Worm (Caenorhabditis elegans): ENCODE data around the gene F47B10.8.

The F47B10.8 gene

DNA sequence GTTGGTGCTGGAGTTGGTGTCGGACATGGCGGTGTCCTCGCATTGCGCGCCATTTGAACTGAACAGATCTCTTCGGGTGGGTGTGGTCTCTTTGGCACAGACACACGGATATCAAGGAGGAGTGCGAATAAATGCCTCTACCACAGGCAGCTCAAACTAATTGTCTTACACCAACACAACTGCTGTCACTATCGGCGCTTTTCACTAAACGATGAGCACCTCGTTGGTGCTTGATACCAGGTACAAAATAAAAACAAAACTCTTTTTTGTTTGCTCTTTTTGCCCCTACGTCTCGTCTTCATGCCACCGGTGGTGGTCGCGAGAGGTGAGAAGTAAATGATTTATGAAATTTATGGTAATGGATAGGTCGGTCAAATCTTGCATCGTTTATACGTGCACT lies at the start of gene F47B10.8:
Gene F47B10.8 (minus strand): TSS at position 101 of the 400 bp plus-strand sequence.
- TF ChIP-seq egl-44 (GFP tag; IDR thresholded peaks at IDR 0.05) (no peak), B0019.2 (GFP tag; conservative IDR thresholded peaks at IDR 0.05) (no peak), mes-4 (tag; optimal IDR thresholded peaks at IDR 0.05) (no peak), chd-7 (tag; optimal IDR thresholded peaks at IDR 0.05) (no peak), nhr-90 (tag; optimal IDR thresholded peaks at IDR 0.05) (no peak), aptf-2 (GFP tag; conservative IDR thresholded peaks at IDR 0.05) (no peak), nfyb-1 (GFP tag; IDR thresholded peaks at IDR 0.05) (no peak)

DNA sequence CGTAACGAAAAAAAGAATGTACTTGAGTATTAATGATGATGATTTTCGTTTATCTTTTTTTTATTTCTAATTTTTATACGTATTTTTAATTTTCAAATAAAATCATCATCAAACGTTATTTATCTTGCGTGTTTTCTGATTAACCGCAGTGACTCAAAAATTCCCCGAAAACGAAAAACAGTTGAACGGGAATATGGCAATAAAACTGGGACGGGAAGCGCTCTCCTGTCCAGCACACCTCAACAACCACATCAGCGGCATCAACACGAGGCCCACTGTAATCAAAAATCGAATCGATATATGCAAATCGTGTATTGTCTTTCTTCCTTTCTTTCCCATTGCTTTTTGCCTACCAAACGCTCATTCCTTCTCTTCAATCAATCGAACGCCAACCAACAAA lies 48.5 kb upstream of the F47B10.8 start, which contains the start of gene K09C8.2:
Gene K09C8.2 (plus strand): TSS at position 301 of the 400 bp plus-strand sequence.
- TF ChIP-seq T07F8.4 (tag; optimal IDR thresholded peaks at IDR 0.05) (no peak), lin-26 (GFP tag; IDR thresholded peaks at IDR 0.05) (no peak), lin-54 (GFP tag; optimal IDR thresholded peaks at IDR 0.05) (no peak)

DNA sequence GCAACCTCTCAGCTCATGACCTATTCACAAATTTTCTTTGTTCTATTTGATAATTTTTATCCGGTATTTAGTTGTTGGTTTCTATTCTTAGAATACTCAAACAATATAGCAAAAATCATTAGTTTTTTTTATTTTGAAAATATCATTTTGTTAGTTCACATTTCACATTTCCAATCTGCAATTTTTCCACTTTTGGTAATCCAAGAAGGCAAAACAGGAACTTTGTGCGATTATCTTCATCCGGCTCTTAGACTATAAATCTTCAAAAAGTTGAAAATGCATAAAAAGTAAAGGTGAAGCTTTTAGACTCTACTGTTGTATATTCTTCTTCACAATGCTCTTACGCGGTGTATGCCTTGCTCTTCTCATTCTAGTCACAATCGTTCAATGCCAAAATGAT lies 47.8 kb upstream of the F47B10.8 start, which contains the start of gene nlp-19:
Gene nlp-19 (plus strand): TSS at position 301 of the 400 bp plus-strand sequence.
- TF ChIP-seq nhr-80 (tag; optimal IDR thresholded peaks at IDR 0.05) (no peak), dox-1 (GFP tag; IDR thresholded peaks at IDR 0.05) (no peak), B0035.1 (tag; optimal IDR thresholded peaks at IDR 0.05) (no peak), madf-8 (GFP tag; conservative IDR thresholded peaks at IDR 0.05) (no peak), sdz-38 (tag; optimal IDR thresholded peaks at IDR 0.05) (no peak), D2030.7 (GFP tag; IDR thresholded peaks at IDR 0.05) (no peak), F22D6.2 (tag; optimal IDR thresholded peaks at IDR 0.05) (no peak)

DNA sequence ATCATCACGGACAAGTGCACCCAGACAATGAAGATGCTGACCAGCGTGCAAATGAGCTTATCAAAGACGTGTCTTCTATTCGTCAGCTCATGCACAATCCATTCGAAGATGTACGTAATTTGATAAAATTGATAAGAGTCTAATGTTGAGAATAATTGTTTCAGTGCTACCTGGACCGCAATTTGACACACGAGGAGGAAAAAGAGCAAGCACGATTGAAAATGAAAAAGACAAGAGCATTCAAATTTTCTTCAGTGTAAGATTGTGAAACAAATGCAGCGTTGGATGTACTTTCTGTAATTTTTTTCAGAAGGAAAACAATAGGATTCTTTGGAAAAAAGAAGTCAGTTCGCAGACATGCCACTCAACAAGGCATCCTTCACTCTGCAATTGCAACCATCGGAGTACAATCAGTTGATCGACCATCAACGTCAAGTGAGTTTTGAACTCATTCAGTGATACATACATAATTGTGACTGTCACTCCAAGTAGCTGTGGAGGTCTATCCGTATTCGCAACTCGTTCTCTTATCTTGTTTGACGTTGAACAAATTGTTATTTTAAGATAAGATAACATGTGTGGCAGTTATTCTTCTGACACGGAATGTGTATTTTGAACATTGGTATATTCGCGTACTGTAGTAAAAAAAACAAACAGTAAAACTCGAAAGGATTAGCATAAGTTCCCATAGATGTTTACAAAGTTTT lies 46.5 kb upstream of the F47B10.8 start:
- TF ChIP-seq nhr-80 (tag; optimal IDR thresholded peaks at IDR 0.05) (peak; percentile 84), madf-6 (GFP tag; IDR thresholded peaks at IDR 0.05) (no peak)

DNA sequence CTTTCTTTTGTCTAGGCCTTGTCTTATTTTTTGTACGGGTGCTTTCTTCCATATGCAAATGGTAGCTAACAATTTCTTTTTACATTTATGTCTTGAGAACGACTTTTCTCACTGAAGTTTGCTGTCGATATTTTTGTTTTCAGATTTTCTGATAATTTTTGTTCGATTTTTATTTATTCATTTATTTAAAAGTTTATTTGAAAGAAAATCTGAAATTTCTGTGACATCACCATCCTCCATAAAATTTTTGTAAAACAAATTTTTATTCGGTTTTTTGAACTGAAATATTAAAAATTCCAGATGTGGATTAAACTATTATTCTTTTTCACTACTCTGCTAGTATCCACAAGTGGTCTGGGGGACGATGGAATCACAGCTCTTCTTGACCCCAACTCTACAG lies 43.2 kb upstream of the F47B10.8 start, which contains the start of gene pbo-4:
Gene pbo-4 (plus strand): TSS at position 301 of the 400 bp plus-strand sequence.
- TF ChIP-seq F33H1.4 (GFP tag; IDR thresholded peaks at IDR 0.05) = no peak
- TF ChIP-seq F37B4.10 (GFP tag; IDR thresholded peaks at IDR 0.05) = no peak
- no peak for TF ChIP-seq attf-3 (GFP tag; conservative IDR thresholded peaks at IDR 0.05)
- TF ChIP-seq snpc-4 (GFP tag; optimal IDR thresholded peaks at IDR 0.05) = no peak
- TF ChIP-seq snpc-4 (tag; optimal IDR thresholded peaks at IDR 0.05) = no peak
- TF ChIP-seq ZK185.1 (tag; optimal IDR thresholded peaks at IDR 0.05; ENCODE audit: poor library complexity, severe bottlenecking) = no peak
- TF ChIP-seq bed-1 (GFP tag; IDR thresholded peaks at IDR 0.05) = no peak
- TF ChIP-seq D2030.7 (GFP tag; IDR thresholded peaks at IDR 0.05) = no peak
- no peak for TF ChIP-seq mel-28 (tag; optimal IDR thresholded peaks at IDR 0.05; ENCODE audit: borderline replicate concordance)
- TF ChIP-seq ztf-25 (GFP tag; IDR thresholded peaks at IDR 0.05) = no peak
- no peak for TF ChIP-seq unc-62 (GFP tag; optimal IDR thresholded peaks at IDR 0.05)
- TF ChIP-seq lir-1 (GFP tag; conservative IDR thresholded peaks at IDR 0.05) = no peak
- TF ChIP-seq Y56A3A.18 (GFP tag; IDR thresholded peaks at IDR 0.05) = no peak
- no peak for TF ChIP-seq ceh-58 (GFP tag; IDR thresholded peaks at IDR 0.05)
- TF ChIP-seq akir-1 (GFP tag; optimal IDR thresholded peaks at IDR 0.05) = no peak
- TF ChIP-seq dpl-1 (GFP tag; optimal IDR thresholded peaks at IDR 0.05) = no peak
- no peak for TF ChIP-seq lin-26 (GFP tag; IDR thresholded peaks at IDR 0.05)
- no peak for TF ChIP-seq tlf-1 (GFP tag; optimal IDR thresholded peaks at IDR 0.05)
- no peak for TF ChIP-seq athp-1 (tag; optimal IDR thresholded peaks at IDR 0.05)
- no peak for TF ChIP-seq Y53F4B.3 (GFP tag; IDR thresholded peaks at IDR 0.05)
- no peak for TF ChIP-seq C17E4.6 (GFP tag; IDR thresholded peaks at IDR 0.05)

Measured in whole organism, young adult.